Worm (Caenorhabditis elegans) whole organism, young adult: Measurements from ENCODE around the gene unc-27.
A peak's percentile ranks its signal among the peaks of the same experiment; 100 is the strongest.

Experiments used
- B0035.1 ChIP-seq: sonication (generic microtip); optimal IDR thresholded peaks from 2 replicates; lab custom pipeline; 2016; ENCODE audit warnings: missing genetic modification characterization, mild to moderate bottlenecking, missing compliant biosample characterization, missing genotype, missing genetic modification reagents
- C17E4.6 ChIP-seq: fragments of 200-800 bp; sonication (Bioruptor generic); IDR thresholded peaks from 2 replicates; pipeline ENCODE4 v1.3.6; 2022; ENCODE audit warnings: missing genetic modification reagents, missing genetic modification characterization, missing compliant biosample characterization
- D2030.7 ChIP-seq: fragments of 200-800 bp; sonication (Bioruptor generic); IDR thresholded peaks from 2 replicates; pipeline ENCODE4 v1.3.6; 2022; ENCODE audit warnings: missing genetic modification reagents, missing genetic modification characterization, missing compliant biosample characterization
- F23B12.7 ChIP-seq: sonication (generic microtip); optimal IDR thresholded peaks from 2 replicates; lab custom pipeline; 2017; ENCODE audit warnings: missing genetic modification characterization, mild to moderate bottlenecking, missing compliant biosample characterization, antibody characterized with exemption, moderate library complexity; ENCODE audit not compliant: insufficient read depth
- F39B2.1 ChIP-seq: fragments of 200-800 bp; sonication (Bioruptor generic); IDR thresholded peaks from 2 replicates; pipeline ENCODE4 v1.3.6; 2022; ENCODE audit warnings: missing genetic modification reagents, missing genetic modification characterization, missing compliant biosample characterization
- F49E8.2 ChIP-seq: sonication (generic microtip); optimal IDR thresholded peaks from 3 replicates; lab custom pipeline; 2017; ENCODE audit warnings: missing genetic modification characterization, mild to moderate bottlenecking, missing compliant biosample characterization, antibody characterized with exemption, moderate library complexity; ENCODE audit not compliant: insufficient read depth
- F57A8.1 ChIP-seq: fragments of 200-800 bp; sonication (Bioruptor generic); optimal IDR thresholded peaks from 2 replicates; lab custom pipeline; 2018; ENCODE audit warnings: mild to moderate bottlenecking, missing genetic modification characterization, moderate library complexity, missing compliant biosample characterization
- T07F8.4 ChIP-seq: sonication (generic microtip); optimal IDR thresholded peaks from 2 replicates; lab custom pipeline; 2016; ENCODE audit warnings: mild to moderate bottlenecking, missing genetic modification characterization, moderate library complexity, missing compliant biosample characterization
- Y79H2A.3 ChIP-seq: fragments of 200-800 bp; sonication (Bioruptor generic); conservative IDR thresholded peaks from 2 replicates; pipeline ENCODE4 v1.3.6; 2022; ENCODE audit warnings: missing genetic modification reagents, missing genetic modification characterization, missing compliant biosample characterization
- Y95B8A.8 ChIP-seq: fragments of 200-800 bp; sonication (Bioruptor generic); IDR thresholded peaks from 2 replicates; pipeline ENCODE4 v1.3.6; 2022; ENCODE audit warnings: missing genetic modification reagents, missing genetic modification characterization, missing compliant biosample characterization
- aptf-3 ChIP-seq: fragments of 200-800 bp; sonication (Bioruptor generic); IDR thresholded peaks from 2 replicates; pipeline ENCODE4 v1.3.6; 2022; ENCODE audit warnings: missing genetic modification characterization, missing compliant biosample characterization
- attf-6 ChIP-seq: fragments of 200-800 bp; sonication (Bioruptor generic); IDR thresholded peaks from 2 replicates; pipeline ENCODE4 v1.3.6; 2022; ENCODE audit warnings: missing genetic modification reagents, missing genetic modification characterization, missing compliant biosample characterization
- bed-1 ChIP-seq: fragments of 200-800 bp; sonication (Bioruptor generic); IDR thresholded peaks from 2 replicates; pipeline ENCODE4 v1.3.6; 2022; ENCODE audit warnings: missing genetic modification reagents, missing genetic modification characterization, missing compliant biosample characterization
- bed-2 ChIP-seq: fragments of 200-800 bp; sonication (Bioruptor generic); IDR thresholded peaks from 2 replicates; pipeline ENCODE4 v1.3.6; 2022; ENCODE audit warnings: missing genetic modification reagents, missing genetic modification characterization, missing compliant biosample characterization
- ccch-3 ChIP-seq: fragments of 200-800 bp; sonication (Bioruptor generic); optimal IDR thresholded peaks from 2 replicates; lab custom pipeline; 2018; ENCODE audit warnings: mild to moderate bottlenecking, missing genetic modification characterization, missing compliant biosample characterization
- cebp-1 ChIP-seq, 2 experiments: fragments of 200-800 bp in 1 of 2; sonication (Bioruptor generic) in 1 of 2; sonication (generic microtip) in 1 of 2; IDR thresholded peaks in 1 of 2; optimal IDR thresholded peaks in 1 of 2; 2 replicates each; pipeline versions ENCODE4 v1.3.6 to Lab custom; 2017 to 2022; ENCODE audit warnings: missing compliant biosample characterization in 2 of 2, missing genetic modification characterization in 2 of 2, mild to moderate bottlenecking in 1 of 2, missing genetic modification reagents in 1 of 2, moderate library complexity in 1 of 2
- die-1 ChIP-seq: sonication (generic microtip); optimal IDR thresholded peaks from 2 replicates; lab custom pipeline; 2016; ENCODE audit warnings: missing genotype, mild to moderate bottlenecking, missing genetic modification characterization, missing compliant biosample characterization
- dox-1 ChIP-seq: fragments of 200-800 bp; sonication (Bioruptor generic); IDR thresholded peaks from 2 replicates; pipeline ENCODE4 v1.3.6; 2022; ENCODE audit warnings: missing genetic modification reagents, missing genetic modification characterization, missing compliant biosample characterization
- egl-18 ChIP-seq: fragments of 200-800 bp; sonication (Bioruptor generic); IDR thresholded peaks from 2 replicates; pipeline ENCODE4 v1.3.6; 2022; ENCODE audit warnings: missing genetic modification reagents, missing genetic modification characterization, missing compliant biosample characterization
- egl-44 ChIP-seq: fragments of 200-800 bp; sonication (Bioruptor generic); IDR thresholded peaks from 2 replicates; pipeline ENCODE4 v1.3.6; 2022; ENCODE audit warnings: missing genetic modification reagents, missing genetic modification characterization, missing compliant biosample characterization
- fkh-3 ChIP-seq: sonication (generic microtip); optimal IDR thresholded peaks from 2 replicates; lab custom pipeline; 2016; ENCODE audit warnings: mild to moderate bottlenecking, missing genetic modification characterization, missing compliant biosample characterization
- hlh-12 ChIP-seq: sonication (generic microtip); optimal IDR thresholded peaks from 2 replicates; lab custom pipeline; 2016; ENCODE audit warnings: missing genetic modification characterization, missing compliant biosample characterization
- hmg-1.2 ChIP-seq: fragments of 200-800 bp; sonication (Bioruptor generic); IDR thresholded peaks from 2 replicates; pipeline ENCODE4 v1.3.6; 2022; ENCODE audit warnings: missing genetic modification reagents, missing genetic modification characterization, missing compliant biosample characterization
- let-526 ChIP-seq: fragments of 200-800 bp; sonication (Bioruptor generic); IDR thresholded peaks from 2 replicates; pipeline ENCODE4 v1.3.6; 2022; ENCODE audit warnings: missing genetic modification reagents, missing genetic modification characterization, missing compliant biosample characterization
- let-607 ChIP-seq, 2 experiments: fragments of 200-800 bp in 1 of 2; sonication (Bioruptor generic) in 1 of 2; sonication (generic microtip) in 1 of 2; optimal IDR thresholded peaks; 2 replicates each; lab custom pipeline; 2016 to 2018; ENCODE audit warnings: mild to moderate bottlenecking in 2 of 2, missing compliant biosample characterization in 2 of 2, missing genetic modification characterization in 2 of 2, moderate library complexity in 2 of 2, missing genotype in 1 of 2
- lin-26 ChIP-seq: fragments of 200-800 bp; sonication (Bioruptor generic); IDR thresholded peaks from 2 replicates; pipeline ENCODE4 v1.3.6; 2022; ENCODE audit warnings: missing genetic modification reagents, missing genetic modification characterization, missing compliant biosample characterization
- lin-40 ChIP-seq: sonication (generic microtip); optimal IDR thresholded peaks from 2 replicates; lab custom pipeline; 2016; ENCODE audit warnings: missing genetic modification characterization, mild to moderate bottlenecking, missing compliant biosample characterization, missing genotype, missing genetic modification reagents
- lir-1 ChIP-seq: fragments of 200-800 bp; sonication (Bioruptor generic); conservative IDR thresholded peaks from 2 replicates; pipeline ENCODE4 v1.3.6; 2022; ENCODE audit warnings: missing genetic modification reagents, missing genetic modification characterization, missing compliant biosample characterization
- madf-10 ChIP-seq: sonication (generic microtip); optimal IDR thresholded peaks from 2 replicates; lab custom pipeline; 2016; ENCODE audit warnings: mild to moderate bottlenecking, missing genetic modification characterization, missing compliant biosample characterization
- madf-6 ChIP-seq: fragments of 200-800 bp; sonication (Bioruptor generic); IDR thresholded peaks from 2 replicates; pipeline ENCODE4 v1.3.6; 2022; ENCODE audit warnings: missing genetic modification reagents, missing genetic modification characterization, missing compliant biosample characterization
- madf-8 ChIP-seq: fragments of 200-800 bp; sonication (Bioruptor generic); conservative IDR thresholded peaks from 2 replicates; pipeline ENCODE4 v1.3.6; 2022; ENCODE audit warnings: missing genetic modification reagents, missing genetic modification characterization, missing compliant biosample characterization
- mcd-1 ChIP-seq: fragments of 200-800 bp; sonication (Bioruptor generic); IDR thresholded peaks from 2 replicates; pipeline ENCODE4 v1.3.6; 2022; ENCODE audit warnings: missing genetic modification reagents, missing genetic modification characterization, missing compliant biosample characterization
- mel-28 ChIP-seq: sonication (generic microtip); optimal IDR thresholded peaks from 2 replicates; lab custom pipeline; 2016; ENCODE audit warnings: borderline replicate concordance, mild to moderate bottlenecking, missing genetic modification characterization, missing compliant biosample characterization
- nfya-1 ChIP-seq: sonication (generic microtip); optimal IDR thresholded peaks from 2 replicates; lab custom pipeline; 2017; ENCODE audit warnings: antibody characterized with exemption, missing compliant biosample characterization, missing genetic modification characterization, borderline replicate concordance; ENCODE audit not compliant: insufficient read depth
- nfyb-1 ChIP-seq: fragments of 200-800 bp; sonication (Bioruptor generic); IDR thresholded peaks from 2 replicates; pipeline ENCODE4 v1.3.6; 2022; ENCODE audit warnings: missing genetic modification reagents, missing genetic modification characterization, missing compliant biosample characterization
- nhr-27 ChIP-seq: fragments of 200-800 bp; sonication (Bioruptor generic); optimal IDR thresholded peaks from 2 replicates; lab custom pipeline; 2018; ENCODE audit warnings: mild to moderate bottlenecking, missing genetic modification characterization, moderate library complexity, missing compliant biosample characterization
- pbrm-1 ChIP-seq: fragments of 200-800 bp; sonication (Bioruptor generic); IDR thresholded peaks from 2 replicates; pipeline ENCODE4 v1.3.6; 2022; ENCODE audit warnings: missing genetic modification reagents, missing genetic modification characterization, missing compliant biosample characterization
- rcor-1 ChIP-seq: fragments of 200-800 bp; sonication (Bioruptor generic); IDR thresholded peaks from 2 replicates; pipeline ENCODE4 v1.3.6; 2022; ENCODE audit warnings: missing genetic modification reagents, missing genetic modification characterization, missing compliant biosample characterization
- sdz-38 ChIP-seq: sonication (generic microtip); optimal IDR thresholded peaks from 2 replicates; lab custom pipeline; 2016; ENCODE audit warnings: missing genotype, missing genetic modification characterization, missing compliant biosample characterization
- sea-2 ChIP-seq: fragments of 200-800 bp; sonication (Bioruptor generic); IDR thresholded peaks from 2 replicates; pipeline ENCODE4 v1.3.6; 2022; ENCODE audit warnings: missing genetic modification characterization, missing compliant biosample characterization
- snpc-4 ChIP-seq, 5 experiments: fragments of 150-350 bp in 1 of 5; sonication (generic microtip) in 4 of 5; optimal IDR thresholded peaks; 2 replicates each; lab custom pipeline; 2014 to 2018; ENCODE audit warnings: missing genetic modification characterization in 5 of 5, missing biosample characterization in 3 of 5, antibody characterized with exemption in 2 of 5, mild to moderate bottlenecking in 2 of 5, missing compliant biosample characterization in 2 of 5, missing genotype in 2 of 5, moderate library complexity in 2 of 5, missing genetic modification reagents in 1 of 5
- sptf-2 ChIP-seq: fragments of 200-800 bp; sonication (Bioruptor generic); optimal IDR thresholded peaks from 2 replicates; lab custom pipeline; 2018; ENCODE audit warnings: mild to moderate bottlenecking, missing genetic modification characterization, missing compliant biosample characterization
- ztf-25 ChIP-seq: fragments of 200-800 bp; sonication (Bioruptor generic); IDR thresholded peaks from 2 replicates; pipeline ENCODE4 v1.3.6; 2022; ENCODE audit warnings: missing genetic modification reagents, missing genetic modification characterization, missing compliant biosample characterization
- ztf-26 ChIP-seq: sonication (generic microtip); optimal IDR thresholded peaks from 2 replicates; lab custom pipeline; 2017; ENCODE audit warnings: missing genetic modification characterization, missing compliant biosample characterization
- ztf-3 ChIP-seq: fragments of 200-800 bp; sonication (Bioruptor generic); optimal IDR thresholded peaks from 2 replicates; lab custom pipeline; 2018; ENCODE audit warnings: mild to moderate bottlenecking, missing genetic modification characterization, missing compliant biosample characterization

unc-27 gene

DNA sequence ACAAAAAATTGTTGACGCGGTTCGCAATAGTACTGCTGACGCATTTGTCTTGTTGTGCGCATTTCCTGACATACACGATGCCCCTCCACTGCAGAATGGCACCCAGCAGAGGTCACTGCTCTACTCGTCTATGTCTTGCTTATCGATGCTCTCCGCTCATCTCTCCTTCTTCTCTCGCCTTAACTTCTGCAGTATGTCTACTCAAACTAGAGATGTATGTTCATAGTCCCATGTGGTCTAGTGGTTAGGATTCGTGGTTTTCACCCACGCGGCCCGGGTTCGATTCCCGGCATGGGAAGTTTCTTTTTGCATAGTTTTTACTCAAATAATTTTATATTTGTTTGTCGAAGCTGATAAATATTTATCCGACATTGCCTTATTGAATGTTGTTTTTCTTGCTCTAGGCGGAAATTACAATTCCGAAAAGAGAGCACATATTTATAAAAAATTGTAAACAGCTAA lies 46.7 kb downstream of the unc-27 start, which contains the start of gene C28G1.2:
Gene C28G1.2, plus strand, starts transcription at position 130 of the 462 bp plus-strand sequence.
- TF ChIP-seq madf-8 (GFP tag; lab: Robert Waterston, UW) (0 out of 2 replicates have a peak, but pooled peaks have one; percentile 25), egl-18 (GFP tag; lab: Robert Waterston, UW) (peak; percentile 91), fkh-3 (tag; lab: Kevin White, UChicago) (peak; percentile 70), sea-2 (GFP tag; lab: Robert Waterston, UW) (no peak), F57A8.1 (peak; percentile 88), F49E8.2 (no peak), lir-1 (GFP tag; lab: Robert Waterston, UW) (peak; percentile 80), egl-44 (GFP tag; lab: Robert Waterston, UW) (peak; percentile 94), nhr-27 (tag; lab: Kevin White, UChicago) (peak; percentile 80), ztf-26 (tag; lab: Kevin White, UChicago) (peak; percentile 86), lin-26 (GFP tag; lab: Robert Waterston, UW) (peak; percentile 99), Y79H2A.3 (GFP tag; lab: Robert Waterston, UW) (peak; percentile 52; the same call in 1 of the 2 replicates), ccch-3 (GFP tag; lab: Kevin White, UChicago) (peak; percentile 75), cebp-1 (GFP tag; IDR thresholded peaks at IDR 0.05; lab: Robert Waterston, UW) (peak; percentile 70; the same call in 1 of the 2 replicates), cebp-1 (tag; optimal IDR thresholded peaks at IDR 0.05; lab: Kevin White, UChicago) (peak; percentile 92), ztf-3 (GFP tag; lab: Kevin White, UChicago) (peak; percentile 70), attf-6 (no peak), madf-6 (GFP tag; lab: Robert Waterston, UW) (no peak; the same call in 1 of the 2 replicates), madf-10 (tag; lab: Kevin White, UChicago) (peak; percentile 88), pbrm-1 (peak; percentile 94), B0035.1 (tag; lab: Kevin White, UChicago) (peak; percentile 91), dox-1 (GFP tag; lab: Robert Waterston, UW) (peak; percentile 93), F39B2.1 (GFP tag; lab: Robert Waterston, UW) (0 out of 2 replicates have a peak, but pooled peaks have one; percentile 50), D2030.7 (GFP tag; lab: Robert Waterston, UW) (peak; percentile 84), nfya-1 (tag; lab: Kevin White, UChicago) (no peak), sptf-2 (GFP tag; lab: Kevin White, UChicago) (peak; percentile 87), mcd-1 (no peak; the same call in 1 of the 2 replicates), lin-40 (tag; lab: Kevin White, UChicago) (peak; percentile 96), die-1 (tag; lab: Kevin White, UChicago) (peak; percentile 97), Y95B8A.8 (GFP tag; lab: Robert Waterston, UW) (peak; percentile 78), aptf-3 (GFP tag; lab: Robert Waterston, UW) (peak; percentile 94; the same call in 1 of the 2 replicates), let-607 (tag; optimal IDR thresholded peaks at IDR 0.05; lab: Kevin White, UChicago) (peak; percentile 72 to 84), nfyb-1 (GFP tag; lab: Robert Waterston, UW) (peak; percentile 87), ztf-25 (GFP tag; lab: Robert Waterston, UW) (peak; percentile 93), hlh-12 (tag; lab: Kevin White, UChicago) (peak; percentile 79), bed-1 (GFP tag; lab: Robert Waterston, UW) (no peak), rcor-1 (GFP tag; lab: Robert Waterston, UW) (peak; percentile 87), F23B12.7 (peak; percentile 62), mel-28 (tag; lab: Kevin White, UChicago) (peak; percentile 67), hmg-1.2 (GFP tag; lab: Robert Waterston, UW) (peak; percentile 90), T07F8.4 (peak; percentile 90), let-526 (GFP tag; lab: Robert Waterston, UW) (peak; percentile 76; the same call in 1 of the 2 replicates), snpc-4 (GFP tag; optimal IDR thresholded peaks at IDR 0.05; lab: Kevin White, UChicago) (peak; percentile 75), snpc-4 (tag; optimal IDR thresholded peaks at IDR 0.05; lab: Kevin White, UChicago) (peak; percentile 30 to 78 (median 76)), sdz-38 (tag; lab: Kevin White, UChicago) (no peak), bed-2 (GFP tag; lab: Robert Waterston, UW) (no peak), C17E4.6 (GFP tag; lab: Robert Waterston, UW) (0 out of 2 replicates have a peak, but pooled peaks have one; percentile 39)
